Worm (Caenorhabditis elegans) whole organism, young adult: ENCODE data around the gene nhr-129.

Experiments
- F57A8.1 ChIP-seq: fragments of 200-800 bp; sonication (Bioruptor generic); optimal IDR thresholded peaks from 2 replicates; lab custom pipeline; 2018; ENCODE audit warnings: mild to moderate bottlenecking, missing genetic modification characterization, moderate library complexity, missing compliant biosample characterization
- fkh-3 ChIP-seq: sonication (generic microtip); optimal IDR thresholded peaks from 2 replicates; lab custom pipeline; 2016; ENCODE audit warnings: mild to moderate bottlenecking, missing genetic modification characterization, missing compliant biosample characterization
- lin-35 ChIP-seq, 3 experiments: fragments of 150-350 bp in 2 of 3; sonication (generic microtip) in 1 of 3; optimal IDR thresholded peaks; 2 replicates each; lab custom pipeline; 2014 to 2018; ENCODE audit warnings: missing biosample characterization in 3 of 3, missing genetic modification characterization in 3 of 3, missing genetic modification reagents in 3 of 3
- madf-3 ChIP-seq: fragments of 200-800 bp; sonication (Bioruptor generic); IDR thresholded peaks from 2 replicates; pipeline ENCODE4 v1.3.6; 2022; ENCODE audit warnings: missing genetic modification reagents, missing genetic modification characterization, missing compliant biosample characterization
- madf-6 ChIP-seq: fragments of 200-800 bp; sonication (Bioruptor generic); IDR thresholded peaks from 2 replicates; pipeline ENCODE4 v1.3.6; 2022; ENCODE audit warnings: missing genetic modification reagents, missing genetic modification characterization, missing compliant biosample characterization
- nhr-27 ChIP-seq: fragments of 200-800 bp; sonication (Bioruptor generic); optimal IDR thresholded peaks from 2 replicates; lab custom pipeline; 2018; ENCODE audit warnings: mild to moderate bottlenecking, missing genetic modification characterization, moderate library complexity, missing compliant biosample characterization
- nhr-80 ChIP-seq: sonication (generic microtip); optimal IDR thresholded peaks from 2 replicates; lab custom pipeline; 2016; ENCODE audit warnings: missing genetic modification characterization, missing compliant biosample characterization
- somi-1 ChIP-seq: fragments of 200-800 bp; sonication (Bioruptor generic); optimal IDR thresholded peaks from 2 replicates; lab custom pipeline; 2018; ENCODE audit warnings: mild to moderate bottlenecking, missing genetic modification characterization, missing compliant biosample characterization
- ztf-3 ChIP-seq: fragments of 200-800 bp; sonication (Bioruptor generic); optimal IDR thresholded peaks from 2 replicates; lab custom pipeline; 2018; ENCODE audit warnings: mild to moderate bottlenecking, missing genetic modification characterization, missing compliant biosample characterization

ce11 chrV:13309806-13310205 is 21.0 kb downstream of the nhr-129 start:
- TF ChIP-seq fkh-3 (tag; lab: Kevin White, UChicago) (no peak), madf-6 (GFP tag; lab: Robert Waterston, UW) (peak; percentile 75), F57A8.1 (no peak), lin-35 (GFP tag; optimal IDR thresholded peaks at IDR 0.05; lab: Kevin White, UChicago) (no peak), somi-1 (GFP tag; lab: Kevin White, UChicago) (no peak), ztf-3 (no peak), madf-3 (GFP tag; lab: Robert Waterston, UW) (peak; percentile 63; the same call in 1 of the 2 replicates), nhr-27 (tag; lab: Kevin White, UChicago) (no peak), nhr-80 (tag; lab: Kevin White, UChicago) (no peak)
